Worm (Caenorhabditis elegans) whole organism, midembryonic: Measurements from ENCODE around the gene R105.1.

ENCODE experiments used
- T22C8.4 ChIP-seq: fragments of 200-800 bp; sonication (Bioruptor generic); IDR thresholded peaks from 2 replicates; pipeline ENCODE4 v1.3.6; 2022; ENCODE audit warnings: missing genetic modification characterization, missing compliant biosample characterization
- flt-1 ChIP-seq: fragments of 200-800 bp; sonication (Bioruptor generic); IDR thresholded peaks from 2 replicates; pipeline ENCODE4 v1.3.6; 2022; ENCODE audit warnings: missing genetic modification characterization, missing compliant biosample characterization
- klf-2 ChIP-seq: fragments of 200-800 bp; sonication (Bioruptor generic); conservative IDR thresholded peaks from 2 replicates; pipeline ENCODE4 v1.3.6; 2022; ENCODE audit warnings: missing genetic modification reagents, missing genetic modification characterization, missing compliant biosample characterization
- med-1 ChIP-seq: sonication (generic microtip); optimal IDR thresholded peaks from 2 replicates; lab custom pipeline; 2017; ENCODE audit warnings: missing genetic modification characterization, mild to moderate bottlenecking, missing compliant biosample characterization, antibody characterized with exemption, missing genetic modification reagents; ENCODE audit not compliant: insufficient read depth
- ref-1 ChIP-seq: fragments of 200-800 bp; sonication (Bioruptor generic); conservative IDR thresholded peaks from 2 replicates; pipeline ENCODE4 v1.3.6; 2022; ENCODE audit warnings: missing genetic modification reagents, missing genetic modification characterization, missing compliant biosample characterization
- tab-1 ChIP-seq: fragments of 200-800 bp; sonication (Bioruptor generic); IDR thresholded peaks from 2 replicates; pipeline ENCODE4 v1.3.6; 2022; ENCODE audit warnings: missing genetic modification characterization, missing compliant biosample characterization
- ztf-23 ChIP-seq: fragments of 200-800 bp; sonication (Bioruptor generic); IDR thresholded peaks from 2 replicates; pipeline ENCODE4 v1.3.6; 2022; ENCODE audit warnings: missing genetic modification reagents, missing genetic modification characterization, missing compliant biosample characterization
- ztf-29 ChIP-seq: fragments of 200-800 bp; sonication (Bioruptor generic); IDR thresholded peaks from 2 replicates; pipeline ENCODE4 v1.3.6; 2022; ENCODE audit warnings: missing genetic modification reagents, missing genetic modification characterization, missing compliant biosample characterization

DNA sequence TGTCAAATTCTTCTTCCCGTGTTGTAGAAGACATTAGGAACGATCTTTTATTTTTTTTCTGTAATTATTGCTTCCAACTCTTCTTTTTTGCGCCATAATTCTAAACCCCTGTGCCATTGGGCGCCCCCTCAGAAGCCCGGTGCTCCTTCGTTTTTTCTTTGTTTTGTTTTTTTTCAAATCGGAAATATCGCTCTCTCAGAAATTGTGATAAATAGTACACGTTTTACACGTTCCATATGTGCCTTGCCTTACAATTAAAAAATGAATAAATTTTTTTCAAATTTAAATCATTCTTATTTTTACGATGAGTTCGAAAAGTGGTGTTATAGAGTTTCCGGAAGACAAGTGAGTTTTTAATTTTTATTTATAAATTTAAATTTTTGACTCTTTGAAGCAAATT is 16.0 kb downstream of the R105.1 start, which contains the start of gene F29B9.7:
- TF ChIP-seq flt-1, result no peak
- TF ChIP-seq tab-1 (GFP tag; lab: Robert Waterston, UW), result no peak
- TF ChIP-seq T22C8.4 (GFP tag; lab: Robert Waterston, UW), result no peak
- TF ChIP-seq med-1, result no peak
- no peak for TF ChIP-seq ref-1 (GFP tag; lab: Robert Waterston, UW)
- TF ChIP-seq klf-2, result no peak
- TF ChIP-seq ztf-23 (GFP tag; lab: Robert Waterston, UW), result no peak
- no peak for TF ChIP-seq ztf-29 (GFP tag; lab: Robert Waterston, UW)
